Fruit fly (Drosophila melanogaster): ENCODE results near the gene MnM.

MnM gene

DNA sequence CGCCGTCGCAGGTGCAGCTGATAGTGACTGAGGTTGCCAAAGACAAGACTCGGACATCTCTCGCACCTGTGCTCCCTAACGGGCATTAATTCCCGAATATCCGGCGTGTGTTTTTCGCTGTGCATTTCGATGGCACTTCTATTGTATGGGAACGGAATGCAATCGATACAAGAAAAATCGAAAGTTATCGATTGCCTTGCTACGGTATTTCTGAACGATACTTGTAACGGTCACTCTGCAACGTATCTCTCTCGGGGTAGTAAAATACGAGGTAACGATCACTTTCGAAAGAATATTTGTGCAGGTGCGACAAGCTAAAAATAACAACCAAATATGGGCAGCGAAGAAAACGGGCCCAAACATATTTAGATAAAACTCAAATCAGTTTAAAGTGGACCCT lies 13.4 kb downstream of the MnM start, which contains the start of gene CG32280 (continued):
- TF ChIP-seq gsb-n (tag; optimal IDR thresholded peaks at IDR 0.05) (no peak), p53 (GFP tag; optimal IDR thresholded peaks at IDR 0.05) (no peak), Aef1 (GFP tag; IDR thresholded peaks at IDR 0.05) (no peak), CG12219 (GFP tag; optimal IDR thresholded peaks at IDR 0.05) (no peak), Adf1 (GFP tag; IDR thresholded peaks at IDR 0.05) (0 out of 2 replicates have a peak, but pooled peaks have one; percentile 12), CG12769 (tag; optimal IDR thresholded peaks at IDR 0.05) (no peak), GATAe (GFP tag; conservative IDR thresholded peaks at IDR 0.05) (no peak), Fer2 (tag; optimal IDR thresholded peaks at IDR 0.05) (no peak), tap (tag; optimal IDR thresholded peaks at IDR 0.05) (no peak), CG30020 (tag; optimal IDR thresholded peaks at IDR 0.05) (peak; percentile 31), pros (GFP tag; optimal IDR thresholded peaks at IDR 0.05) (no peak), Hr39 (optimal IDR thresholded peaks at IDR 0.05) (no peak), prd (optimal IDR thresholded peaks at IDR 0.05) (no peak), prd (GFP tag; IDR thresholded peaks at IDR 0.05) (no peak), CG7357 (GFP tag; IDR thresholded peaks at IDR 0.05) (no peak), chm (GFP tag; IDR thresholded peaks at IDR 0.05) (peak; percentile 40; the same call in 1 of the 2 replicates), pnt (GFP tag; optimal IDR thresholded peaks at IDR 0.05) (no peak), CG6683 (GFP tag; optimal IDR thresholded peaks at IDR 0.05) (peak; percentile 10), CG4424 (GFP tag; optimal IDR thresholded peaks at IDR 0.05) (peak; percentile 6), hth (optimal IDR thresholded peaks at IDR 0.05) (no peak), CG9727 (GFP tag; optimal IDR thresholded peaks at IDR 0.05) (no peak), Opbp (GFP tag; IDR thresholded peaks at IDR 0.05; ENCODE audit: partially characterized antibody) (peak; percentile 87; the same call in 2 of the 3 replicates), bab2 (GFP tag; optimal IDR thresholded peaks at IDR 0.05) (no peak), sens (GFP tag) (peak; percentile 91), ind (GFP tag; optimal IDR thresholded peaks at IDR 0.05) (no peak), Rx (GFP tag; IDR thresholded peaks at IDR 0.05) (no peak), Atf6 (GFP tag; IDR thresholded peaks at IDR 0.05) (peak; percentile 40; the same call in 1 of the 2 replicates), klu (GFP tag; IDR thresholded peaks at IDR 0.05) (no peak), ci (GFP tag; IDR thresholded peaks at IDR 0.05) (peak; percentile 68; the same call in 1 of the 3 replicates), kay (GFP tag; optimal IDR thresholded peaks at IDR 0.05) (no peak), CG13775 (GFP tag; optimal IDR thresholded peaks at IDR 0.05) (no peak), Rfx (GFP tag; IDR thresholded peaks at IDR 0.05) (peak; percentile 43; the same call in 1 of the 2 replicates), Gug (GFP tag; IDR thresholded peaks at IDR 0.05) (peak; percentile 45; the same call in 2 of the 4 replicates), Bgb (GFP tag; IDR thresholded peaks at IDR 0.05; ENCODE audit: partially characterized antibody) (peak; percentile 95), Fer3 (tag; optimal IDR thresholded peaks at IDR 0.05) (no peak), D19A (tag; optimal IDR thresholded peaks at IDR 0.05) (peak; percentile 17), CG15479 (GFP tag; optimal IDR thresholded peaks at IDR 0.05) (no peak), crol (GFP tag; IDR thresholded peaks at IDR 0.05) (no peak), ato (GFP tag; IDR thresholded peaks at IDR 0.05; ENCODE audit: partially characterized antibody) (peak; percentile 85), CG11093 (GFP tag; IDR thresholded peaks at IDR 0.05) (no peak), E2f1 (GFP tag; IDR thresholded peaks at IDR 0.05) (no peak), wek (GFP tag; optimal IDR thresholded peaks at IDR 0.05) (no peak), CG34422 (GFP tag; IDR thresholded peaks at IDR 0.05) (no peak; the same call in 2 of the 3 replicates), CG4404 (GFP tag; IDR thresholded peaks at IDR 0.05) (no peak), CG2116 (GFP tag; optimal IDR thresholded peaks at IDR 0.05) (peak; percentile 76), CG12236 (GFP tag; optimal IDR thresholded peaks at IDR 0.05) (no peak), lbe (GFP tag; optimal IDR thresholded peaks at IDR 0.05) (no peak), usp (GFP tag; optimal IDR thresholded peaks at IDR 0.05) (no peak), CG14050 (GFP tag; IDR thresholded peaks at IDR 0.05) (no peak), CG5180 (GFP tag; optimal IDR thresholded peaks at IDR 0.05) (no peak), Nf-YC (tag; optimal IDR thresholded peaks at IDR 0.05) (peak; percentile 20), ab (GFP tag; optimal IDR thresholded peaks at IDR 0.05) (no peak), ham (GFP tag; IDR thresholded peaks at IDR 0.05) (no peak)
